Worm (Caenorhabditis elegans): ENCODE results near the gene T14B4.9.

The T14B4.9 gene

DNA sequence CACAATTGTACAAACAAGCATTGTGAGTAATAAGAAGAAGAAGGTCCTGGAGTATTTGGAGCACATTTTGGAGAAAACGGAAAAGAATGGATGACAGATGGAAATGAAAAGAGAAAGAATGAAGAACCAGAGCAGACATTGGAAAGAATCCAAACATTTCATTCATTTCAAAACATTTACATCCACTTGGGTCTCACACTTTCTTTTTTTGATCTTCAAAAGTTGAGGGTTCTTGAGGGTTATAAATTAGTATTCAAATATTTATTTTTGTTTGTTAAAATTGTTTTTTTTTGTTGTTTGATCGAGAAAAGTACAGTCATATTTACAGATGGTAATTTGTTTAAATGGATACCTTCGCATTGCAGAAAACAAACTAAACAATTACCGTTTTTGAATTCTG is at the start of gene T14B4.9:
TSS of gene T14B4.9 (minus strand) at position 101 of the 400 bp plus-strand sequence.
- no peak for TF ChIP-seq snpc-4 (GFP tag; optimal IDR thresholded peaks at IDR 0.05)
- no peak for TF ChIP-seq snpc-4 (tag; optimal IDR thresholded peaks at IDR 0.05)
- TF ChIP-seq B0336.3 (GFP tag; IDR thresholded peaks at IDR 0.05): no peak

- TF ChIP-seq attf-3 (GFP tag; conservative IDR thresholded peaks at IDR 0.05): peak; percentile 34; the same call in 1 of the 2 replicates
- TF ChIP-seq Y67H2A.10 (GFP tag; conservative IDR thresholded peaks at IDR 0.05): 0 out of 2 replicates have a peak, but pooled peaks have one; percentile 58
- TF ChIP-seq lin-26 (GFP tag; IDR thresholded peaks at IDR 0.05): 0 out of 2 replicates have a peak, but pooled peaks have one; percentile 44
- TF ChIP-seq hmg-1.2 (GFP tag; IDR thresholded peaks at IDR 0.05): peak; percentile 45
- peak; percentile 26 for TF ChIP-seq tbp1 (GFP tag; optimal IDR thresholded peaks at IDR 0.05)
- TF ChIP-seq K12H6.12 (tag; optimal IDR thresholded peaks at IDR 0.05): peak; percentile 91
- peak; percentile 98 for TF ChIP-seq cebp-1 (GFP tag; IDR thresholded peaks at IDR 0.05)
- peak; percentile 99 for TF ChIP-seq cebp-1 (tag; optimal IDR thresholded peaks at IDR 0.05)
- no peak for TF ChIP-seq pha-4 (tag; optimal IDR thresholded peaks at IDR 0.05)
- no peak for TF ChIP-seq hmg-20 (GFP tag; IDR thresholded peaks at IDR 0.05)
- TF ChIP-seq egrh-3 (GFP tag; IDR thresholded peaks at IDR 0.05): no peak
- TF ChIP-seq nfyb-1 (GFP tag; IDR thresholded peaks at IDR 0.05): peak; percentile 82
- no peak for TF ChIP-seq ztf-28 (GFP tag; IDR thresholded peaks at IDR 0.05)
- TF ChIP-seq mcd-1 (GFP tag; IDR thresholded peaks at IDR 0.05): peak; percentile 70
- TF ChIP-seq nfya-2 (GFP tag; IDR thresholded peaks at IDR 0.05): no peak
- peak; percentile 42 for TF ChIP-seq tlf-1 (GFP tag; optimal IDR thresholded peaks at IDR 0.05)
- peak; percentile 23 for TF ChIP-seq lin-40 (tag; optimal IDR thresholded peaks at IDR 0.05)
- peak; percentile 92 for TF ChIP-seq attf-5 (GFP tag; optimal IDR thresholded peaks at IDR 0.05)
- TF ChIP-seq zfh-2 (GFP tag; conservative IDR thresholded peaks at IDR 0.05): peak; percentile 82
- peak; percentile 41 for TF ChIP-seq B0336.3 (GFP tag; IDR thresholded peaks at IDR 0.05)
- TF ChIP-seq cebp-2 (GFP tag; IDR thresholded peaks at IDR 0.05): 0 out of 2 replicates have a peak, but pooled peaks have one; percentile 15
- peak in 1 of 3 experiments; percentile 41 for TF ChIP-seq lin-35 (GFP tag; optimal IDR thresholded peaks at IDR 0.05)
- TF ChIP-seq ceh-27 (GFP tag; optimal IDR thresholded peaks at IDR 0.05): peak; percentile 76
- no peak for TF ChIP-seq T07F8.4 (tag; optimal IDR thresholded peaks at IDR 0.05)
- no peak for TF ChIP-seq snpc-4 (GFP tag; optimal IDR thresholded peaks at IDR 0.05)
- TF ChIP-seq snpc-4 (tag; optimal IDR thresholded peaks at IDR 0.05): peak in 2 of 4 experiments; percentile 12 to 22
- peak; percentile 55; the same call in 1 of the 2 replicates for TF ChIP-seq dox-1 (GFP tag; IDR thresholded peaks at IDR 0.05)
- TF ChIP-seq ztf-18 (tag; optimal IDR thresholded peaks at IDR 0.05): peak; percentile 39
- peak; percentile 58 for TF ChIP-seq nhr-80 (tag; optimal IDR thresholded peaks at IDR 0.05)
- TF ChIP-seq somi-1 (GFP tag; optimal IDR thresholded peaks at IDR 0.05): peak; percentile 52
- 0 out of 2 replicates have a peak, but pooled peaks have one; percentile 33 for TF ChIP-seq pbrm-1 (GFP tag; IDR thresholded peaks at IDR 0.05)
- TF ChIP-seq gei-17 (GFP tag; optimal IDR thresholded peaks at IDR 0.05): peak; percentile 14
Observed at ce11 chrII:6782738-6783163, 49.1 kb upstream of the T14B4.9 start.

DNA sequence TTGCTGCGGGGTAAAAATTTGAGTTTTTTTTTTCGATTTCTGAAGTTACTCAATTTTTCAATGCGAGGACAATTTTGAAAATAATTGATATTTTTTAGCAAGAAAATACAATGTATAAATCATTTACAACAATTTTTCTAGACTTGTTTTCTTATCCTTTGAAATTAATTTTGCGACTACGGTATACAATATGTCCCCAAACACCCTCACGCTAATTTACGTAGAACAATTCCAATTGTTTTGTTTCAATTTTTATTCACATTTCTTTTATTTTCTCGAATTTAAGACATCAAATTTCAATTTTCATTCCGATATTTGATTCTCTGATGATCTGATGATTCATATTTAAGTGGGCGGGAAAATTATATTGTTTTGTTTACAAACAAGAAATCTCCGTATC is 48.4 kb upstream of the T14B4.9 start:
- TF ChIP-seq mcd-1 (GFP tag; IDR thresholded peaks at IDR 0.05) (no peak), bed-1 (GFP tag; IDR thresholded peaks at IDR 0.05) (no peak), unc-130 (GFP tag; optimal IDR thresholded peaks at IDR 0.05) (no peak), nhr-120 (GFP tag; IDR thresholded peaks at IDR 0.05) (no peak), rcor-1 (GFP tag; IDR thresholded peaks at IDR 0.05) (no peak), nfya-2 (GFP tag; IDR thresholded peaks at IDR 0.05) (no peak), aptf-2 (GFP tag; conservative IDR thresholded peaks at IDR 0.05) (no peak), ceh-100 (GFP tag; IDR thresholded peaks at IDR 0.05) (no peak), ztf-25 (GFP tag; IDR thresholded peaks at IDR 0.05) (no peak), gei-17 (GFP tag; optimal IDR thresholded peaks at IDR 0.05) (no peak), ztf-22 (GFP tag; optimal IDR thresholded peaks at IDR 0.05) (no peak), madf-6 (GFP tag; IDR thresholded peaks at IDR 0.05) (peak; percentile 91), dpff-1 (tag; optimal IDR thresholded peaks at IDR 0.05) (no peak), akir-1 (GFP tag; optimal IDR thresholded peaks at IDR 0.05) (no peak), lin-35 (GFP tag; optimal IDR thresholded peaks at IDR 0.05) (no peak), tbx-9 (tag; optimal IDR thresholded peaks at IDR 0.05; ENCODE audit: borderline replicate concordance) (no peak), attf-3 (GFP tag; conservative IDR thresholded peaks at IDR 0.05) (no peak), F52B5.7 (tag; optimal IDR thresholded peaks at IDR 0.05) (no peak), xnd-1 (tag; optimal IDR thresholded peaks at IDR 0.05) (peak; percentile 73), aptf-3 (GFP tag; IDR thresholded peaks at IDR 0.05) (no peak)

Data from whole organism, young adult.